Fruit fly (Drosophila melanogaster) whole organism, embryonic: ENCODE data around the gene nod.
A peak's percentile ranks its signal among the peaks of the same experiment; 100 is the strongest.

Source experiments
- Adf1 ChIP-seq: fragments of 200-800 bp; sonication (Bioruptor generic); IDR thresholded peaks from 2 replicates; pipeline ENCODE4 v1.3.6; 2022; ENCODE audit warnings: missing biosample characterization, missing genetic modification characterization
- Atf-2 ChIP-seq: fragments of 200-800 bp; sonication (Bioruptor generic); optimal IDR thresholded peaks from 2 replicates; lab custom pipeline; 2016; ENCODE audit warnings: missing biosample characterization, missing genetic modification characterization
- B-H1 ChIP-seq: fragments of 200-800 bp; sonication (Bioruptor generic); IDR thresholded peaks from 3 replicates; pipeline ENCODE4 v1.3.6; 2022; ENCODE audit warnings: missing biosample characterization, missing genetic modification characterization
- CG13624 ChIP-seq: fragments of 200-800 bp; sonication (Bioruptor generic); optimal IDR thresholded peaks from 2 replicates; lab custom pipeline; 2016; ENCODE audit warnings: missing biosample characterization, missing genetic modification characterization
- CG14014 ChIP-seq: fragments of 200-800 bp; sonication (Bioruptor generic); IDR thresholded peaks from 2 replicates; pipeline ENCODE4 v1.3.6; 2022; ENCODE audit warnings: missing biosample characterization, missing genetic modification characterization
- CG1529 ChIP-seq: fragments of 200-800 bp; sonication (Bioruptor generic); optimal IDR thresholded peaks from 3 replicates; lab custom pipeline; 2018; ENCODE audit warnings: missing biosample characterization, missing genetic modification characterization
- CG17802 ChIP-seq: fragments of 200-800 bp; sonication (Bioruptor generic); optimal IDR thresholded peaks from 2 replicates; lab custom pipeline; 2018; ENCODE audit warnings: missing biosample characterization, mild to moderate bottlenecking, missing genetic modification characterization, moderate library complexity
- CG17829 ChIP-seq: fragments of 200-800 bp; optimal IDR thresholded peaks from 2 replicates; lab custom pipeline; 2019; ENCODE audit warnings: missing biosample characterization, mild to moderate bottlenecking, missing genetic modification characterization, moderate library complexity
- CG2116 ChIP-seq: fragments of 200-800 bp; sonication (Bioruptor generic); optimal IDR thresholded peaks from 3 replicates; lab custom pipeline; 2018; ENCODE audit warnings: missing biosample characterization, mild to moderate bottlenecking, missing genetic modification characterization
- CG2120 ChIP-seq: fragments of 200-800 bp; sonication (Bioruptor generic); optimal IDR thresholded peaks from 3 replicates; lab custom pipeline; 2016; ENCODE audit warnings: missing biosample characterization, missing genetic modification characterization
- CG3065 ChIP-seq: fragments of 200-800 bp; sonication (Bioruptor generic); optimal IDR thresholded peaks from 2 replicates; lab custom pipeline; 2016; ENCODE audit warnings: missing biosample characterization, missing genetic modification characterization
- CG5953 ChIP-seq: fragments of 200-800 bp; sonication (Bioruptor generic); IDR thresholded peaks from 2 replicates; pipeline ENCODE4 v1.3.6; 2022; ENCODE audit warnings: missing biosample characterization, missing genetic modification characterization
- CG7839 ChIP-seq: fragments of 200-800 bp; sonication (Bioruptor generic); optimal IDR thresholded peaks from 3 replicates; lab custom pipeline; 2018; ENCODE audit warnings: missing biosample characterization, mild to moderate bottlenecking, missing genetic modification characterization, moderate library complexity
- CG8359 ChIP-seq: fragments of 200-800 bp; sonication (Bioruptor generic); optimal IDR thresholded peaks from 2 replicates; lab custom pipeline; 2017; ENCODE audit warnings: missing biosample characterization, mild to moderate bottlenecking, missing genetic modification characterization, borderline replicate concordance
- Dad ChIP-seq: fragments of 200-800 bp; sonication (Bioruptor generic); optimal IDR thresholded peaks from 3 replicates; lab custom pipeline; 2016; ENCODE audit warnings: missing biosample characterization, missing genetic modification characterization
- Dip3 ChIP-seq: fragments of 200-800 bp; sonication (Bioruptor generic); optimal IDR thresholded peaks from 3 replicates; lab custom pipeline; 2016; ENCODE audit warnings: missing biosample characterization, missing genetic modification characterization
- Doc2 ChIP-seq: fragments of 200-800 bp; sonication (Bioruptor generic); IDR thresholded peaks from 2 replicates; pipeline ENCODE4 v1.3.6; 2022; ENCODE audit warnings: missing biosample characterization, missing genetic modification characterization
- Elba2 ChIP-seq: fragments of 200-800 bp; sonication (Bioruptor generic); optimal IDR thresholded peaks from 3 replicates; lab custom pipeline; 2016; ENCODE audit warnings: missing biosample characterization, missing genetic modification characterization
- Ets65A ChIP-seq: fragments of 200-800 bp; sonication (Bioruptor generic); peaks from one replicate; lab custom pipeline; 2016; ENCODE audit warnings: missing biosample characterization, missing genetic modification characterization
- Fer1 ChIP-seq: fragments of 200-800 bp; sonication (Bioruptor generic); optimal IDR thresholded peaks from 2 replicates; lab custom pipeline; 2017; ENCODE audit warnings: missing biosample characterization, mild to moderate bottlenecking, missing genetic modification characterization
- HLH4C ChIP-seq: fragments of 200-800 bp; sonication (Bioruptor generic); IDR thresholded peaks from 3 replicates; pipeline ENCODE4 v1.3.6; 2022; ENCODE audit warnings: missing biosample characterization, missing genetic modification characterization; ENCODE audit not compliant: partially characterized antibody
- Hand ChIP-seq: fragments of 200-800 bp; sonication (Bioruptor generic); optimal IDR thresholded peaks from 2 replicates; lab custom pipeline; 2017; ENCODE audit warnings: mild to moderate bottlenecking, missing biosample characterization, missing genetic modification reagents, missing genetic modification characterization
- HmgD ChIP-seq: fragments of 200-800 bp; sonication (Bioruptor generic); optimal IDR thresholded peaks from 3 replicates; lab custom pipeline; 2016; ENCODE audit warnings: missing biosample characterization, missing genetic modification characterization
- Hr3 ChIP-seq: fragments of 200-800 bp; sonication (Bioruptor generic); optimal IDR thresholded peaks from 3 replicates; lab custom pipeline; 2016; ENCODE audit warnings: missing biosample characterization, missing genetic modification characterization
- MBD-R2 ChIP-seq: fragments of 200-800 bp; sonication (Bioruptor generic); IDR thresholded peaks from 2 replicates; pipeline ENCODE4 v1.3.6; 2022; ENCODE audit warnings: missing biosample characterization, missing genetic modification characterization
- Meics ChIP-seq: fragments of 200-800 bp; sonication (Bioruptor generic); optimal IDR thresholded peaks from 2 replicates; lab custom pipeline; 2017; ENCODE audit warnings: missing biosample characterization, mild to moderate bottlenecking, missing genetic modification characterization
- Nf-YA ChIP-seq: fragments of 200-800 bp; sonication (Bioruptor generic); IDR thresholded peaks from 2 replicates; pipeline ENCODE4 v1.3.6; 2022; ENCODE audit warnings: missing biosample characterization, missing genetic modification characterization
- Oaz ChIP-seq: fragments of 200-800 bp; sonication (Bioruptor generic); IDR thresholded peaks from 2 replicates; pipeline ENCODE4 v1.3.6; 2022; ENCODE audit warnings: missing biosample characterization, missing genetic modification characterization
- Rx ChIP-seq: fragments of 200-800 bp; sonication (Bioruptor generic); IDR thresholded peaks from 2 replicates; pipeline ENCODE4 v1.3.6; 2022; ENCODE audit warnings: missing biosample characterization, missing genetic modification characterization
- Scr ChIP-seq: fragments of 200-800 bp; sonication (Bioruptor generic); IDR thresholded peaks from 2 replicates; pipeline ENCODE4 v1.3.6; 2022; ENCODE audit warnings: missing biosample characterization, missing genetic modification characterization; ENCODE audit not compliant: partially characterized antibody
- Sox102F ChIP-seq: fragments of 200-800 bp; sonication (Bioruptor generic); optimal IDR thresholded peaks from 2 replicates; lab custom pipeline; 2018; ENCODE audit warnings: missing biosample characterization, mild to moderate bottlenecking, missing genetic modification characterization, moderate library complexity
- TFAM ChIP-seq: fragments of 200-800 bp; sonication (Bioruptor generic); optimal IDR thresholded peaks from 2 replicates; lab custom pipeline; 2017; ENCODE audit warnings: missing biosample characterization, missing genetic modification characterization, inconsistent platforms
- abd-A ChIP-seq: fragments of 200-800 bp; sonication (Bioruptor generic); optimal IDR thresholded peaks from 3 replicates; lab custom pipeline; 2019; ENCODE audit warnings: missing biosample characterization, mild to moderate bottlenecking, missing genetic modification characterization, moderate library complexity
- cad ChIP-seq: fragments of >200 bp; optimal IDR thresholded peaks from 2 replicates; lab custom pipeline; 2017; ENCODE audit warnings: missing biosample characterization, missing genetic modification characterization
- cato ChIP-seq: fragments of 200-800 bp; sonication (Bioruptor generic); optimal IDR thresholded peaks from 2 replicates; lab custom pipeline; 2016; ENCODE audit warnings: missing biosample characterization, missing genetic modification characterization, borderline replicate concordance
- ci ChIP-seq: fragments of 200-800 bp; sonication (Bioruptor generic); IDR thresholded peaks from 3 replicates; pipeline ENCODE4 v1.3.6; 2022; ENCODE audit warnings: missing biosample characterization, missing genetic modification characterization
- dati ChIP-seq: fragments of 200-800 bp; sonication (Bioruptor generic); IDR thresholded peaks from 2 replicates; pipeline ENCODE4 v1.3.6; 2022; ENCODE audit warnings: missing biosample characterization, missing genetic modification characterization
- ewg ChIP-seq: fragments of 200-800 bp; sonication (Bioruptor generic); optimal IDR thresholded peaks from 3 replicates; lab custom pipeline; 2017; ENCODE audit warnings: mild to moderate bottlenecking, missing biosample characterization, missing genetic modification reagents, missing genetic modification characterization
- eyg ChIP-seq: fragments of 200-800 bp; sonication (Bioruptor generic); optimal IDR thresholded peaks from 3 replicates; lab custom pipeline; 2016; ENCODE audit warnings: missing biosample characterization, missing genetic modification characterization
- gfzf ChIP-seq: fragments of 200-800 bp; sonication (Bioruptor generic); optimal IDR thresholded peaks from 2 replicates; lab custom pipeline; 2016; ENCODE audit warnings: missing biosample characterization, mild to moderate bottlenecking, missing genetic modification characterization, moderate library complexity
- kah ChIP-seq: fragments of 200-800 bp; sonication (Bioruptor generic); optimal IDR thresholded peaks from 2 replicates; lab custom pipeline; 2018; ENCODE audit warnings: missing biosample characterization, mild to moderate bottlenecking, missing genetic modification characterization
- kni ChIP-seq: fragments of 200-800 bp; sonication (Bioruptor generic); optimal IDR thresholded peaks from 3 replicates; lab custom pipeline; 2017; ENCODE audit warnings: mild to moderate bottlenecking, missing biosample characterization, missing genetic modification reagents, missing genetic modification characterization
- nerfin-1 ChIP-seq: fragments of 200-800 bp; sonication (Bioruptor generic); optimal IDR thresholded peaks from 3 replicates; lab custom pipeline; 2019; ENCODE audit warnings: missing biosample characterization, mild to moderate bottlenecking, missing genetic modification characterization, moderate library complexity
- pfk ChIP-seq: fragments of 200-800 bp; sonication (Bioruptor generic); optimal IDR thresholded peaks from 2 replicates; lab custom pipeline; 2018; ENCODE audit warnings: missing biosample characterization, mild to moderate bottlenecking, missing genetic modification characterization, moderate library complexity
- seq ChIP-seq: fragments of 200-800 bp; sonication (Bioruptor generic); IDR thresholded peaks from 2 replicates; pipeline ENCODE4 v1.3.6; 2022; ENCODE audit warnings: missing biosample characterization, missing genetic modification characterization
- slou ChIP-seq: fragments of 200-800 bp; sonication (Bioruptor generic); optimal IDR thresholded peaks from 3 replicates; lab custom pipeline; 2016; ENCODE audit warnings: missing biosample characterization, missing genetic modification characterization
- tio ChIP-seq: fragments of 200-800 bp; sonication (Bioruptor generic); optimal IDR thresholded peaks from 2 replicates; lab custom pipeline; 2017; ENCODE audit warnings: missing biosample characterization, missing genetic modification characterization, inconsistent platforms
- trh ChIP-seq: fragments of 200-800 bp; sonication (Bioruptor generic); optimal IDR thresholded peaks from 2 replicates; lab custom pipeline; 2016; ENCODE audit warnings: missing biosample characterization, missing genetic modification characterization
- vnd ChIP-seq: fragments of 200-800 bp; sonication (Bioruptor generic); IDR thresholded peaks from 3 replicates; pipeline ENCODE4 v1.3.6; 2022; ENCODE audit warnings: missing biosample characterization, missing genetic modification characterization; ENCODE audit not compliant: partially characterized antibody
- zen ChIP-seq: fragments of 200-800 bp; sonication (Bioruptor generic); optimal IDR thresholded peaks from 3 replicates; lab custom pipeline; 2018; ENCODE audit warnings: missing biosample characterization, mild to moderate bottlenecking, missing genetic modification characterization, moderate library complexity
- zfh2 ChIP-seq: fragments of 200-800 bp; sonication (Bioruptor generic); optimal IDR thresholded peaks from 2 replicates; lab custom pipeline; 2016; ENCODE audit warnings: missing biosample characterization, missing genetic modification characterization

The nod gene

DNA sequence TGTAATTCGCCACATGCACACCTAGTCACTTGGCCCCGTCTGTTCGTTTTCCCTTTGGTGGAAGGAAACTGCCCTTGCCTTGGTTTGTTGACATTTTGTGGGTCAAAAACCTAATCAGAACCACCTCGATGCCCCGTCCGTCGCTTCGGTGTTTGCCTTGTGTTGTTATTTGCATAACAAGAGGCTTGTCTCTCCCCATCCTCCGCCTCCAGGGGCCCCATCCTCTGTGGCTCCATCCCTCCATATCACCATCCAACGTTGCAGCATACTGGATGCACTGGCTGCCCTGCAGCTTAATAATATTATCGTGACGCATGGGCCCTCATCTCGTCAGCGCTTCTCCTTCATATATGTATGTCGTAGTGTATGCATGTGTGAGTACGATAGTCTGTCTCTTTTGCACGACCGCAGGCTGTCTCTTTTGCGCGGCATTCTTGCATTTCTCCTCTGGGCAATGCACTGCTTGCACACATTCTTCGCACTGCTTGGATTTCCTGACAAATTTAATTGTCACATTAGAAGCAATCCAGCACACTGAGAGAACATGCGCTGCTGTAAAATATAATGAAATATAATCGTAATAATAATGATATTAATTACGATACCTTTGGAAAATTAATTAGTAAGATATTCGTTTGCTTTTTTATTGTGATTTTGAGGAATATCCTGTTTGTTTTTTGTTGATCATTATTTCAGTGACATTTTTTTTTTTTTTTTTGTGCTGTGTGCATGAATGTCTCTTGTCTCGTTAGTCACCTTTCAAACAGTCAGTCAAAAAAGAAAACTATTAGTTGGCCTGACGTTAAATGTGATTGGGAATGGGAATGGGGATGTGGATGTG is 36.2 kb upstream of the nod start (continued):
- no peak for TF ChIP-seq pfk (GFP tag; lab: Kevin White, UChicago)
- TF ChIP-seq Hand (GFP tag; lab: Kevin White, UChicago): no peak
- no peak for TF ChIP-seq CG17802 (tag; lab: Kevin White, UChicago)
- TF ChIP-seq Dad: no peak
- no peak for TF ChIP-seq Scr
- no peak for TF ChIP-seq cad (GFP tag; lab: Kevin White, UChicago)
- TF ChIP-seq Meics (GFP tag; lab: Kevin White, UChicago): no peak
- no peak for TF ChIP-seq Doc2 (GFP tag; lab: Robert Waterston, UW)
- TF ChIP-seq Dip3 (GFP tag; lab: Kevin White, UChicago): no peak
- no peak for TF ChIP-seq Hr3 (GFP tag; lab: Kevin White, UChicago)
- no peak for TF ChIP-seq Rx (GFP tag; lab: Robert Waterston, UW)
- TF ChIP-seq cato (GFP tag; lab: Kevin White, UChicago): no peak
- TF ChIP-seq tio: no peak
- no peak for TF ChIP-seq dati (GFP tag; lab: Robert Waterston, UW)
- TF ChIP-seq CG8359 (GFP tag; lab: Kevin White, UChicago): peak; percentile 27
- no peak for TF ChIP-seq eyg (GFP tag; lab: Kevin White, UChicago)
- TF ChIP-seq gfzf (GFP tag; lab: Kevin White, UChicago): no peak
- TF ChIP-seq seq (GFP tag; lab: Robert Waterston, UW): no peak
- no peak for TF ChIP-seq Oaz (GFP tag; lab: Robert Waterston, UW)
- TF ChIP-seq Sox102F (GFP tag; lab: Kevin White, UChicago): no peak
- no peak for TF ChIP-seq CG13624 (GFP tag; lab: Kevin White, UChicago)
- TF ChIP-seq MBD-R2 (GFP tag; lab: Robert Waterston, UW): no peak
- no peak for TF ChIP-seq Ets65A (GFP tag; lab: Kevin White, UChicago)
- no peak for TF ChIP-seq CG3065 (GFP tag; lab: Kevin White, UChicago)
- no peak for TF ChIP-seq nerfin-1 (tag; lab: Kevin White, UChicago)
- TF ChIP-seq kni (GFP tag; lab: Kevin White, UChicago): no peak
- TF ChIP-seq Fer1 (GFP tag; lab: Kevin White, UChicago): no peak
- no peak for TF ChIP-seq vnd
- no peak for TF ChIP-seq CG2120
- no peak for TF ChIP-seq zen (tag; lab: Kevin White, UChicago)
- TF ChIP-seq ewg: no peak
- TF ChIP-seq slou (GFP tag; lab: Kevin White, UChicago): no peak
- no peak for TF ChIP-seq ci (GFP tag; lab: Robert Waterston, UW)
- no peak for TF ChIP-seq CG1529 (GFP tag; lab: Kevin White, UChicago)
- TF ChIP-seq Adf1 (GFP tag; lab: Robert Waterston, UW): no peak
- peak; percentile 11 for TF ChIP-seq CG7839
- no peak for TF ChIP-seq Elba2 (GFP tag; lab: Kevin White, UChicago)
- TF ChIP-seq Atf-2 (GFP tag; lab: Kevin White, UChicago): no peak
- no peak for TF ChIP-seq CG14014 (GFP tag; lab: Robert Waterston, UW)
- TF ChIP-seq CG2116: no peak
- TF ChIP-seq CG17829: peak; percentile 21
- TF ChIP-seq kah (GFP tag; lab: Kevin White, UChicago): no peak
- no peak for TF ChIP-seq abd-A (tag; lab: Kevin White, UChicago)
- TF ChIP-seq B-H1 (GFP tag; lab: Robert Waterston, UW): no peak
- TF ChIP-seq zfh2 (GFP tag; lab: Kevin White, UChicago): no peak
- no peak for TF ChIP-seq CG5953 (GFP tag; lab: Robert Waterston, UW)
- no peak for TF ChIP-seq trh (GFP tag; lab: Kevin White, UChicago)
- TF ChIP-seq HLH4C: no peak
- no peak for TF ChIP-seq HmgD
- no peak for TF ChIP-seq TFAM (GFP tag; lab: Kevin White, UChicago)
- no peak for TF ChIP-seq Nf-YA (GFP tag; lab: Robert Waterston, UW)
